Worm (Caenorhabditis elegans) whole organism, midembryonic: ENCODE measurements around the gene scav-3.

Experiments
- T22C8.4 ChIP-seq: fragments of 200-800 bp; sonication (Bioruptor generic); IDR thresholded peaks from 2 replicates; pipeline ENCODE4 v1.3.6; 2022; ENCODE audit warnings: missing genetic modification characterization, missing compliant biosample characterization
- cog-1 ChIP-seq: sonication (generic microtip); optimal IDR thresholded peaks from 2 replicates; lab custom pipeline; 2016; ENCODE audit warnings: missing genetic modification characterization, missing compliant biosample characterization
- flt-1 ChIP-seq: fragments of 200-800 bp; sonication (Bioruptor generic); IDR thresholded peaks from 2 replicates; pipeline ENCODE4 v1.3.6; 2022; ENCODE audit warnings: missing genetic modification characterization, missing compliant biosample characterization
- klf-2 ChIP-seq: fragments of 200-800 bp; sonication (Bioruptor generic); conservative IDR thresholded peaks from 2 replicates; pipeline ENCODE4 v1.3.6; 2022; ENCODE audit warnings: missing genetic modification reagents, missing genetic modification characterization, missing compliant biosample characterization
- med-1 ChIP-seq: sonication (generic microtip); optimal IDR thresholded peaks from 2 replicates; lab custom pipeline; 2017; ENCODE audit warnings: missing genetic modification characterization, mild to moderate bottlenecking, missing compliant biosample characterization, antibody characterized with exemption, missing genetic modification reagents; ENCODE audit not compliant: insufficient read depth
- ref-1 ChIP-seq: fragments of 200-800 bp; sonication (Bioruptor generic); conservative IDR thresholded peaks from 2 replicates; pipeline ENCODE4 v1.3.6; 2022; ENCODE audit warnings: missing genetic modification reagents, missing genetic modification characterization, missing compliant biosample characterization
- tab-1 ChIP-seq: fragments of 200-800 bp; sonication (Bioruptor generic); IDR thresholded peaks from 2 replicates; pipeline ENCODE4 v1.3.6; 2022; ENCODE audit warnings: missing genetic modification characterization, missing compliant biosample characterization
- ztf-23 ChIP-seq: fragments of 200-800 bp; sonication (Bioruptor generic); IDR thresholded peaks from 2 replicates; pipeline ENCODE4 v1.3.6; 2022; ENCODE audit warnings: missing genetic modification reagents, missing genetic modification characterization, missing compliant biosample characterization
- ztf-29 ChIP-seq: fragments of 200-800 bp; sonication (Bioruptor generic); IDR thresholded peaks from 2 replicates; pipeline ENCODE4 v1.3.6; 2022; ENCODE audit warnings: missing genetic modification reagents, missing genetic modification characterization, missing compliant biosample characterization

scav-3 gene

DNA sequence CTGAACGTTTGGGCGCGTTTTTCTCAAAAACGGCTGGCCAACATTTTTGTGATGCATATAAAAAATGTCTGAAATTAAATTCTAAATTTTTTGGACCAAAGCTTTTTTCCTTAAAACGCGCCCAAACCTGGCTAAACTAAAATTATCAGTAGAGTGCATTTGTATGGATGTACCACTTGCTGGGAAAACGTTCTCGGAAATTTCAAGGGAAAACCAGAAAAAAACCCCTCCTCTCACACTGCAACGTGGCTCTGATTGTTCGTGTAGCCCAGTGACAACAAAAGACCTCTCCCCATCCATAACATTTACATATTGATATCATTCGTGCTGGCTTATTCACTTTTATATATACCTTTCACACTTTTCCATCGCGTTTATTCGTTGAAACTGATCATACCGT is 12.2 kb upstream of the scav-3 start, which contains the start of gene Y49E10.29:
TSS of gene Y49E10.29 (plus strand) at position 301 of the 400 bp plus-strand sequence.
- TF ChIP-seq T22C8.4 (GFP tag; lab: Robert Waterston, UW) (no peak), med-1 (GFP tag; lab: Kevin White, UChicago) (no peak), ztf-29 (GFP tag; lab: Robert Waterston, UW) (no peak), tab-1 (no peak), ref-1 (GFP tag; lab: Robert Waterston, UW) (no peak), klf-2 (no peak), flt-1 (GFP tag; lab: Robert Waterston, UW) (no peak), cog-1 (tag; lab: Kevin White, UChicago) (no peak), ztf-23 (no peak)

ce11 chrIII:12466310-12466709 is 9.7 kb upstream of the scav-3 start, which contains the start of gene pstk-1:
pstk-1 (plus strand) TSS chrIII:12466610.
- no peak for TF ChIP-seq tab-1
- no peak for TF ChIP-seq cog-1 (tag; lab: Kevin White, UChicago)
- TF ChIP-seq med-1 (GFP tag; lab: Kevin White, UChicago), result no peak
- no peak for TF ChIP-seq flt-1 (GFP tag; lab: Robert Waterston, UW)
- no peak for TF ChIP-seq ref-1 (GFP tag; lab: Robert Waterston, UW)
- no peak for TF ChIP-seq klf-2
- TF ChIP-seq ztf-29 (GFP tag; lab: Robert Waterston, UW), result no peak
- TF ChIP-seq ztf-23, result no peak
- TF ChIP-seq T22C8.4 (GFP tag; lab: Robert Waterston, UW), result no peak

DNA sequence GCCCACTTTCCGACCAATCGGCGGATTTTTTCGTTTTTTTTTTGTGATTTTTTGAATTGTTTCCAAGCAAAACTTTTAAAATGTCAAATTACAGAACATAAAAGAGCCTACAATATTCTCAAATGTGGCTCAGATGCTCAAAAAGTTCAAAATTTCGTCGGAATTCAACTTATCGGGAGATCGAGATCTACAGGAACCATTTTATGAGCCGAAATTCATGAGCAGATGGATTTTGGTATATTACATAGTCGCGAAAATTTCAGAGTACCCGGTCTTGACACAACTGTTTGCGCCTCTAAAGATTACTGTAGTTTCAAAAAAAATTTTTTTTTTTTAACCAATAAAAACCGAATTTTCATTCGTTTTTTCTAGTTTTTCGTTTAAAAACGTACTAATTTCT is 2.3 kb upstream of the scav-3 start:
- TF ChIP-seq flt-1 (GFP tag; lab: Robert Waterston, UW), result no peak
- no peak for TF ChIP-seq ztf-29 (GFP tag; lab: Robert Waterston, UW)
- TF ChIP-seq med-1 (GFP tag; lab: Kevin White, UChicago), result no peak
- TF ChIP-seq T22C8.4 (GFP tag; lab: Robert Waterston, UW), result no peak
- no peak for TF ChIP-seq tab-1
- TF ChIP-seq klf-2, result no peak

- TF ChIP-seq cog-1 (tag; lab: Kevin White, UChicago), result no peak
- TF ChIP-seq ztf-23, result no peak
- no peak for TF ChIP-seq klf-2
- no peak for TF ChIP-seq med-1 (GFP tag; lab: Kevin White, UChicago)
Measured at ce11 chrIII:12455651-12456420, 814 bp downstream of the scav-3 start.

- TF ChIP-seq T22C8.4 (GFP tag; lab: Robert Waterston, UW) (0 out of 2 replicates have a peak, but pooled peaks have one; percentile 41), klf-2 (no peak)
Measured at ce11 chrIII:12453785-12454184, 2.9 kb downstream of the scav-3 start.

- TF ChIP-seq ztf-23 (no peak), ref-1 (GFP tag; lab: Robert Waterston, UW) (no peak), klf-2 (no peak), tab-1 (no peak), cog-1 (tag; lab: Kevin White, UChicago) (no peak), T22C8.4 (GFP tag; lab: Robert Waterston, UW) (no peak), med-1 (GFP tag; lab: Kevin White, UChicago) (no peak), ztf-29 (GFP tag; lab: Robert Waterston, UW) (no peak), flt-1 (GFP tag; lab: Robert Waterston, UW) (no peak)
Measured at ce11 chrIII:12453315-12453714, 3.3 kb downstream of the scav-3 start, which contains the start of gene ani-1. ani-1 (minus strand) TSS chrIII:12453375.

DNA sequence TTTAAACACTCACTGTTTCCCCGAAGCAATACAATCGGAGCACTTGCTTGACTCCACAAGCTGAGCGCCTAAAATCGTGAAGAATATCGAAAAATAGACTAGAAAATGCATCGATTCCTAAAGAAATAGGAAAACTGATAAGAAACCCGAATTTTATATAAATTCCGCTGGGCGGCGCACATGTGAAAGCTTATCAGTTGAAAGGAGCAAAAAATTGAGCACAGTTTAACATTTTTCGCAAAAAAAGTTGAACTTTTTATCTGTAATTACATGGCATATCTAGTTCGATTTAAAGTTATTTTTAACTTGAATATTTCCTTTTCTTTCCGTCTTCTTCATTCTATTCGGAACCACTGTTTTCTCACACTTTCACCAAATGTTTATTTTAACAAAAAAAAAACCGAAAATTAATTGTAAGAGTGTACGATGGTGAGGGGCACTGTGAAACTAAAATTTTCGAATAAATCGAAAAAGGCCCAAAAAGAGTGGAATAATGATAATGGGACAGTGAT is 10.6 kb downstream of the scav-3 start, which contains the start of gene Y49E10.18:
TSS of gene Y49E10.18 (minus strand) at position 116 of the 512 bp plus-strand sequence.
- TF ChIP-seq flt-1 (GFP tag; lab: Robert Waterston, UW) (no peak), med-1 (GFP tag; lab: Kevin White, UChicago) (no peak), T22C8.4 (GFP tag; lab: Robert Waterston, UW) (no peak)

DNA sequence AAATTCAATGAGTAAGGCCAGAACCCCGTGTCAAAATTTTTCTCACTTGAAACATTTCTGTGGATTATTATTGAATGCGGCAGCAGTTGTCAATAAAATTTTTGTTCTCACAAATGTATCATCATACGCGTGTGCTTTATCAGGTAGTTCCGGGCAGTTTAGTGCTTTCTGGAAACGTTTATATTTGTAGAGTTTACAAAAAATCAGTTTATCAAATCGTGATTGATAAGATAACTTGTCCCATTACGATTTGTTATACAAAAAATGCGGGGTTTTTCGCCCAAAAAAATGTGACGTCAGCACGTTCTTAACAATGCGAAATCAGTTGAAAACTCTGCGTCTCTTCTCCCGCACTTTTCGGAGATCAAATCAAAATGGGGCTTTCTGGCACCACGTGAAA is 11.4 kb downstream of the scav-3 start:
- TF ChIP-seq ztf-29 (GFP tag; lab: Robert Waterston, UW) (no peak), flt-1 (GFP tag; lab: Robert Waterston, UW) (no peak), ref-1 (GFP tag; lab: Robert Waterston, UW) (no peak), med-1 (GFP tag; lab: Kevin White, UChicago) (no peak), tab-1 (no peak), cog-1 (tag; lab: Kevin White, UChicago) (no peak)

- 0 out of 2 replicates have a peak, but pooled peaks have one; percentile 7 for TF ChIP-seq klf-2
- TF ChIP-seq flt-1 (GFP tag; lab: Robert Waterston, UW), result no peak
Measured at ce11 chrIII:12443880-12444279, 12.8 kb downstream of the scav-3 start.

ce11 chrIII:12439056-12439455 is 17.6 kb downstream of the scav-3 start:
- TF ChIP-seq med-1 (GFP tag; lab: Kevin White, UChicago) (no peak), flt-1 (GFP tag; lab: Robert Waterston, UW) (no peak), T22C8.4 (GFP tag; lab: Robert Waterston, UW) (no peak), tab-1 (no peak), ref-1 (GFP tag; lab: Robert Waterston, UW) (no peak), ztf-29 (GFP tag; lab: Robert Waterston, UW) (no peak), ztf-23 (no peak)
